Worm (Caenorhabditis elegans) whole organism, L3 larva: ENCODE results near the gene set-1.

ENCODE experiments used
- R02D3.7 ChIP-seq: fragments of 150-350 bp; optimal IDR thresholded peaks from 2 replicates; lab custom pipeline; 2014; ENCODE audit warnings: missing biosample characterization, missing genetic modification characterization
- ama-1 ChIP-seq: fragments of 150-350 bp; optimal IDR thresholded peaks from 2 replicates; lab custom pipeline; 2018
- eor-1 ChIP-seq, 2 experiments: fragments of 150-350 bp; optimal IDR thresholded peaks; 2 replicates each; lab custom pipeline; 2014 to 2018; ENCODE audit warnings: missing biosample characterization in 2 of 2, missing genetic modification characterization in 2 of 2
- nhr-12 ChIP-seq: fragments of 150-350 bp; optimal IDR thresholded peaks from 2 replicates; lab custom pipeline; 2014; ENCODE audit warnings: missing biosample characterization, missing genetic modification characterization
- nhr-237 ChIP-seq: fragments of 150-350 bp; optimal IDR thresholded peaks from 2 replicates; lab custom pipeline; 2014; ENCODE audit warnings: missing biosample characterization, missing genetic modification characterization
- nhr-25 ChIP-seq: sonication (generic microtip); optimal IDR thresholded peaks from 2 replicates; lab custom pipeline; 2017; ENCODE audit warnings: missing biosample characterization, missing genetic modification characterization
- pqm-1 ChIP-seq: fragments of 150-350 bp; optimal IDR thresholded peaks from 2 replicates; lab custom pipeline; 2017; ENCODE audit warnings: missing biosample characterization, missing genetic modification characterization, inconsistent platforms
- ztf-11 ChIP-seq: fragments of 150-350 bp; optimal IDR thresholded peaks from 2 replicates; lab custom pipeline; 2014; ENCODE audit warnings: missing biosample characterization, missing genetic modification characterization

- no peak for TF ChIP-seq nhr-12 (tag; lab: Kevin White, UChicago)
- no peak for TF ChIP-seq ztf-11 (tag; lab: Kevin White, UChicago)
- TF ChIP-seq eor-1 (tag; optimal IDR thresholded peaks at IDR 0.05; lab: Kevin White, UChicago) = peak in 1 of 2 experiments; percentile 21
- TF ChIP-seq nhr-25 (tag; lab: Kevin White, UChicago) = peak; percentile 92
- peak; percentile 75 for TF ChIP-seq ama-1 (lab: Kevin White, UChicago)
- TF ChIP-seq nhr-237 = no peak
- peak; percentile 67 for TF ChIP-seq pqm-1 (tag; lab: Kevin White, UChicago)
- TF ChIP-seq R02D3.7 (tag; lab: Kevin White, UChicago) = peak; percentile 65
These were observed 31.2 kb downstream of the set-1 start for ce11 chrIII:6420995-6421404.
